Worm (Caenorhabditis elegans): ENCODE data around the gene tmem-218.

The tmem-218 gene

ce11 chrX:17694669-17695282 lies 45.3 kb downstream of the tmem-218 start, which contains the start of gene cgt-2:
TSS of gene cgt-2 (plus strand) at chrX:17695232.
- TF ChIP-seq pqm-1 (tag; optimal IDR thresholded peaks at IDR 0.05) (peak; percentile 84), tbx-2 (tag; optimal IDR thresholded peaks at IDR 0.05) (no peak), pha-4 (tag; optimal IDR thresholded peaks at IDR 0.05) (peak; percentile 4), skn-1 (tag; optimal IDR thresholded peaks at IDR 0.05) (peak; percentile 83), elt-2 (tag; optimal IDR thresholded peaks at IDR 0.05) (peak; percentile 82)
